Fruit fly (Drosophila melanogaster): ENCODE measurements around the gene Or33a.

- TF ChIP-seq Lhr (GFP tag; optimal IDR thresholded peaks at IDR 0.05) (no peak), CG17385 (GFP tag; optimal IDR thresholded peaks at IDR 0.05) (no peak), seq (GFP tag; IDR thresholded peaks at IDR 0.05) (no peak), Usf (GFP tag; optimal IDR thresholded peaks at IDR 0.05) (no peak), Hmx (GFP tag; optimal IDR thresholded peaks at IDR 0.05) (no peak), Hr39 (optimal IDR thresholded peaks at IDR 0.05) (no peak), CG7839 (tag; optimal IDR thresholded peaks at IDR 0.05) (no peak), unpg (GFP tag; optimal IDR thresholded peaks at IDR 0.05) (no peak), Sox102F (GFP tag; optimal IDR thresholded peaks at IDR 0.05) (no peak), fru (optimal IDR thresholded peaks at IDR 0.05) (no peak), cwo (GFP tag; optimal IDR thresholded peaks at IDR 0.05) (no peak)
These were observed 3.4 kb downstream of the Or33a start, which contains the start of gene Or33c for dm6 chr2L:11937669-11938068.

All from whole organism, embryonic.